Worm (Caenorhabditis elegans) whole organism, mixed stage, embryonic: ENCODE measurements around the gene dhhc-10.

Experiments used
- bed-3 ChIP-seq: fragments of 200-800 bp; sonication (Bioruptor generic); optimal IDR thresholded peaks from 3 replicates; lab custom pipeline; 2018; ENCODE audit warnings: mild to moderate bottlenecking, missing genetic modification characterization, moderate library complexity, missing compliant biosample characterization
- blmp-1 ChIP-seq: fragments of 150-350 bp; optimal IDR thresholded peaks from 2 replicates; lab custom pipeline; 2014; ENCODE audit warnings: missing biosample characterization, missing genetic modification characterization
- ceh-43 ChIP-seq: fragments of 200-800 bp; sonication (Bioruptor generic); optimal IDR thresholded peaks from 2 replicates; lab custom pipeline; 2018; ENCODE audit warnings: mild to moderate bottlenecking, missing genetic modification characterization, moderate library complexity, missing compliant biosample characterization
- hlh-1 ChIP-seq: fragments of 150-350 bp; optimal IDR thresholded peaks from 2 replicates; lab custom pipeline; 2014; ENCODE audit warnings: missing biosample characterization, missing genetic modification reagents, missing genetic modification characterization
- mab-5 ChIP-seq: fragments of 150-350 bp; optimal IDR thresholded peaks from 2 replicates; lab custom pipeline; 2014; ENCODE audit warnings: missing biosample characterization, missing genetic modification characterization
- nhr-12 ChIP-seq: fragments of 150-350 bp; optimal IDR thresholded peaks from 2 replicates; lab custom pipeline; 2014; ENCODE audit warnings: missing biosample characterization, missing genetic modification characterization
- snpc-4 ChIP-seq: fragments of 150-350 bp; optimal IDR thresholded peaks from 2 replicates; lab custom pipeline; 2014; ENCODE audit warnings: missing biosample characterization, missing genetic modification characterization
- unc-39 ChIP-seq: fragments of 150-350 bp; optimal IDR thresholded peaks from 2 replicates; lab custom pipeline; 2014; ENCODE audit warnings: missing biosample characterization, missing genetic modification characterization
- unc-62 ChIP-seq: fragments of 150-350 bp; optimal IDR thresholded peaks from 2 replicates; lab custom pipeline; 2014; ENCODE audit warnings: missing biosample characterization, missing genetic modification reagents, missing genetic modification characterization

DNA sequence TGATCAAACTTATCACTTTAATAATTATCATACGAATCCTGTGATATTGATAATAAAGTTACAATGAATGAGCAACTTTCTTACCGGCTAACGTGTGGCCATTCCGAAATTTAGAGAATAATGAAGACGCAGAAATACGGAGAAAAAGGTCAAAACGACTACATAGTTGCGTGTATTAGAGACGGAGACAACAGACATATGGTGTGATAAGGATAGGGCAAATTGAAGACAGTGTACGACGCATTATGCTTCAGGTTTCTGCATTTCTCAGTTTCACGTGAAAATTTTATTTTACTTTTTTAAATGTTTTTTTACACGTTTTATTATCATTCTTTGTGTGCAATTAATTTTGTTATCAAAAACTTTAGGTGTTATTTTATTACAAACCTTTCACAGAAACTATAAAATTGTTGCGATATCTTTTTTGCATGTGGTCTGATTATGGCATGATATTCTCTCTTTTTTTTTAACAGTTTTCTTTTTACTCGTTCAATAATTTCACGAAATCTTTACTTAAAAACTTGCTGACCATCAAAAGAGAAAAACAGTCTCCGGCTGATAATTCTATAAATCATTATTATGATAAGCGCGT lies 33.7 kb upstream of the dhhc-10 start, which contains the start of gene tmem-135:
- TF ChIP-seq unc-62 (GFP tag; lab: Kevin White, UChicago), result no peak
- TF ChIP-seq blmp-1 (tag; lab: Kevin White, UChicago), result no peak
- no peak for TF ChIP-seq mab-5 (tag; lab: Kevin White, UChicago)
- no peak for TF ChIP-seq nhr-12
- TF ChIP-seq ceh-43 (GFP tag; lab: Kevin White, UChicago), result no peak
- no peak for TF ChIP-seq unc-39 (tag; lab: Kevin White, UChicago)
- TF ChIP-seq bed-3 (GFP tag; lab: Kevin White, UChicago), result no peak
- TF ChIP-seq hlh-1, result no peak
- no peak for TF ChIP-seq snpc-4
